Worm (Caenorhabditis elegans) whole organism, late embryonic: ENCODE measurements around the gene set-20.
A peak's percentile ranks its signal among the peaks of the same experiment; 100 is the strongest.

Experiments
- K09A11.1 ChIP-seq: sonication (generic microtip); optimal IDR thresholded peaks from 2 replicates; lab custom pipeline; 2017; ENCODE audit warnings: antibody characterized with exemption, mild to moderate bottlenecking, missing genetic modification characterization, missing compliant biosample characterization; ENCODE audit not compliant: insufficient read depth
- Y22D7AL.16 ChIP-seq: sonication (generic microtip); optimal IDR thresholded peaks from 2 replicates; lab custom pipeline; 2016; ENCODE audit warnings: missing genetic modification characterization, missing compliant biosample characterization
- ahr-1 ChIP-seq: sonication (generic microtip); optimal IDR thresholded peaks from 2 replicates; lab custom pipeline; 2016; ENCODE audit warnings: missing genetic modification characterization, missing compliant biosample characterization
- ceh-14 ChIP-seq: sonication (generic microtip); optimal IDR thresholded peaks from 2 replicates; lab custom pipeline; 2016; ENCODE audit warnings: missing genotype, missing genetic modification characterization, missing compliant biosample characterization
- ceh-18 ChIP-seq: sonication (generic microtip); optimal IDR thresholded peaks from 2 replicates; lab custom pipeline; 2016; ENCODE audit warnings: missing genetic modification characterization, missing compliant biosample characterization
- ceh-19 ChIP-seq: fragments of 200-800 bp; sonication (Bioruptor generic); optimal IDR thresholded peaks from 2 replicates; lab custom pipeline; 2018; ENCODE audit warnings: mild to moderate bottlenecking, missing genetic modification characterization, missing compliant biosample characterization
- ceh-24 ChIP-seq: sonication (generic microtip); optimal IDR thresholded peaks from 2 replicates; lab custom pipeline; 2016; ENCODE audit warnings: mild to moderate bottlenecking, missing genetic modification characterization, missing compliant biosample characterization
- ceh-45 ChIP-seq: fragments of 200-800 bp; sonication (Bioruptor generic); IDR thresholded peaks from 2 replicates; pipeline ENCODE4 v1.3.6; 2022; ENCODE audit warnings: missing genetic modification reagents, missing genetic modification characterization, missing compliant biosample characterization
- ceh-9 ChIP-seq: sonication (generic microtip); optimal IDR thresholded peaks from 2 replicates; lab custom pipeline; 2016; ENCODE audit warnings: mild to moderate bottlenecking, missing genetic modification characterization, inconsistent platforms, missing compliant biosample characterization
- dmd-4 ChIP-seq: sonication (generic microtip); optimal IDR thresholded peaks from 2 replicates; lab custom pipeline; 2016; ENCODE audit warnings: borderline replicate concordance, missing genetic modification characterization, missing compliant biosample characterization
- dve-1 ChIP-seq: sonication (generic microtip); optimal IDR thresholded peaks from 2 replicates; lab custom pipeline; 2017; ENCODE audit warnings: antibody characterized with exemption, mild to moderate bottlenecking, missing genetic modification characterization, missing compliant biosample characterization
- elt-2 ChIP-seq: sonication (generic microtip); optimal IDR thresholded peaks from 2 replicates; lab custom pipeline; 2016; ENCODE audit warnings: missing genetic modification reagents, missing genetic modification characterization, missing compliant biosample characterization
- elt-4 ChIP-seq: sonication (generic microtip); optimal IDR thresholded peaks from 2 replicates; lab custom pipeline; 2016; ENCODE audit warnings: missing genetic modification characterization, missing compliant biosample characterization
- ets-4 ChIP-seq: sonication (generic microtip); optimal IDR thresholded peaks from 2 replicates; lab custom pipeline; 2016; ENCODE audit warnings: missing genetic modification characterization, missing compliant biosample characterization
- fax-1 ChIP-seq: sonication (generic microtip); optimal IDR thresholded peaks from 2 replicates; lab custom pipeline; 2016; ENCODE audit warnings: missing genotype, missing genetic modification characterization, missing compliant biosample characterization
- fkh-10 ChIP-seq: fragments of 150-350 bp; optimal IDR thresholded peaks from 2 replicates; lab custom pipeline; 2014; ENCODE audit warnings: missing biosample characterization, missing genetic modification reagents, missing genetic modification characterization
- gmeb-2 ChIP-seq: sonication (generic microtip); optimal IDR thresholded peaks from 2 replicates; lab custom pipeline; 2016; ENCODE audit warnings: missing genetic modification characterization, inconsistent platforms, missing compliant biosample characterization
- hlh-15 ChIP-seq: sonication (generic microtip); optimal IDR thresholded peaks from 2 replicates; lab custom pipeline; 2016; ENCODE audit warnings: missing genetic modification characterization, missing compliant biosample characterization
- hlh-30 ChIP-seq: sonication (generic microtip); optimal IDR thresholded peaks from 2 replicates; lab custom pipeline; 2017; ENCODE audit warnings: antibody characterized with exemption, missing genetic modification characterization, missing compliant biosample characterization; ENCODE audit not compliant: insufficient read depth
- hlh-6 ChIP-seq: sonication (generic microtip); optimal IDR thresholded peaks from 2 replicates; lab custom pipeline; 2016; ENCODE audit warnings: missing genotype, missing genetic modification characterization, missing compliant biosample characterization
- lin-11 ChIP-seq: fragments of 200-800 bp; sonication (Bioruptor generic); optimal IDR thresholded peaks from 2 replicates; lab custom pipeline; 2018; ENCODE audit warnings: mild to moderate bottlenecking, missing genetic modification characterization, missing compliant biosample characterization
- mec-3 ChIP-seq: sonication (generic microtip); optimal IDR thresholded peaks from 2 replicates; lab custom pipeline; 2016; ENCODE audit warnings: borderline replicate concordance, missing genetic modification characterization, missing compliant biosample characterization
- nfya-1 ChIP-seq: sonication (generic microtip); optimal IDR thresholded peaks from 2 replicates; lab custom pipeline; 2017; ENCODE audit warnings: missing genetic modification characterization, mild to moderate bottlenecking, missing compliant biosample characterization, antibody characterized with exemption, moderate library complexity
- nhr-11 ChIP-seq: fragments of 150-350 bp; optimal IDR thresholded peaks from 2 replicates; lab custom pipeline; 2014; ENCODE audit warnings: missing biosample characterization, missing genetic modification characterization
- npax-4 ChIP-seq: sonication (generic microtip); optimal IDR thresholded peaks from 2 replicates; lab custom pipeline; 2016; ENCODE audit warnings: missing genetic modification characterization, missing compliant biosample characterization
- odd-2 ChIP-seq: sonication (generic microtip); optimal IDR thresholded peaks from 2 replicates; lab custom pipeline; 2017; ENCODE audit warnings: antibody characterized with exemption, mild to moderate bottlenecking, missing genetic modification characterization, missing compliant biosample characterization
- pha-2 ChIP-seq: sonication (generic microtip); optimal IDR thresholded peaks from 2 replicates; lab custom pipeline; 2017; ENCODE audit warnings: mild to moderate bottlenecking, missing genetic modification characterization, missing compliant biosample characterization
- pha-4 ChIP-seq: fragments of 150-350 bp; optimal IDR thresholded peaks from 2 replicates; lab custom pipeline; 2018; ENCODE audit warnings: missing biosample characterization, missing genetic modification reagents, missing genetic modification characterization
- pros-1 ChIP-seq: fragments of 150-350 bp; optimal IDR thresholded peaks from 2 replicates; lab custom pipeline; 2014; ENCODE audit warnings: missing biosample characterization, missing genetic modification reagents, missing genetic modification characterization
- ref-2 ChIP-seq: sonication (generic microtip); optimal IDR thresholded peaks from 2 replicates; lab custom pipeline; 2016; ENCODE audit warnings: missing genetic modification characterization, missing compliant biosample characterization
- rnt-1 ChIP-seq: sonication (generic microtip); optimal IDR thresholded peaks from 2 replicates; lab custom pipeline; 2016; ENCODE audit warnings: missing genetic modification characterization, missing compliant biosample characterization
- sdc-2 ChIP-seq: sonication (generic microtip); optimal IDR thresholded peaks from 2 replicates; lab custom pipeline; 2016; ENCODE audit warnings: missing genotype, missing genetic modification characterization, missing compliant biosample characterization
- sox-2 ChIP-seq: fragments of 200-800 bp; sonication (Bioruptor generic); IDR thresholded peaks from 2 replicates; pipeline ENCODE4 v1.3.6; 2022; ENCODE audit warnings: missing genetic modification reagents, missing genetic modification characterization, missing compliant biosample characterization
- unc-3 ChIP-seq, 2 experiments: fragments of 200-800 bp in 1 of 2; sonication (Bioruptor generic) in 1 of 2; sonication (generic microtip) in 1 of 2; conservative IDR thresholded peaks in 1 of 2; optimal IDR thresholded peaks in 1 of 2; 2 replicates each; pipeline versions ENCODE4 v1.3.6 to Lab custom; 2016 to 2022; ENCODE audit warnings: missing compliant biosample characterization in 2 of 2, missing genetic modification characterization in 2 of 2, missing genetic modification reagents in 1 of 2
- unc-42 ChIP-seq: sonication (generic microtip); optimal IDR thresholded peaks from 2 replicates; lab custom pipeline; 2016; ENCODE audit warnings: missing genotype, missing genetic modification characterization, missing compliant biosample characterization
- unc-55 ChIP-seq: sonication (generic microtip); optimal IDR thresholded peaks from 2 replicates; lab custom pipeline; 2017; ENCODE audit warnings: missing biosample characterization, missing genetic modification reagents, missing genetic modification characterization
- unc-86 ChIP-seq: sonication (generic microtip); optimal IDR thresholded peaks from 2 replicates; lab custom pipeline; 2016; ENCODE audit warnings: missing genetic modification characterization, missing compliant biosample characterization
- ztf-16 ChIP-seq: sonication (generic microtip); optimal IDR thresholded peaks from 2 replicates; lab custom pipeline; 2017; ENCODE audit warnings: missing genetic modification characterization, missing compliant biosample characterization

The set-20 gene

DNA sequence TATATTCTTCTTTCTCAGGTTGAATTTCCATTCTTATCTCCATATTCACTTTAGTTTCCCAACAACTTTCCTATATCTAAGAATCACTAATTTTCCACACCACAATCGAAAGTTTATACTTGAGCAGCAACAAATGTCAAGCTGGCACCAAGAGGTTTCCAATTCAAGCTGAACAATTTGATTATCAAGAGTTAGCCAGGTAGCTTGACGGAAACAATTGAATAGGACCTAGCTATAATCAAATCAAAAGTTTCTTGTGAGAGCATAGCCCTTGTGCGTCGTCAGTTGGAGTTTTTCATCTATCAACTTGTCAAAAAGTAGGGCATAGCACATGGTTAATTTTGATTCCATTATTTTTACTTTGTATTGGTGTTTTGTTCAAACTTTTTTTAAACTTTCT lies 30.4 kb downstream of the set-20 start:
- no peak for TF ChIP-seq pha-2 (tag; lab: Kevin White, UChicago)
- TF ChIP-seq unc-42 (tag; lab: Kevin White, UChicago), result peak; percentile 2
- no peak for TF ChIP-seq ceh-18 (tag; lab: Kevin White, UChicago)
- TF ChIP-seq dve-1 (tag; lab: Kevin White, UChicago), result no peak

- no peak for TF ChIP-seq ceh-45 (GFP tag; lab: Robert Waterston, UW)
- TF ChIP-seq ceh-9, result no peak
- TF ChIP-seq odd-2, result no peak
- no peak for TF ChIP-seq ceh-18 (tag; lab: Kevin White, UChicago)
- no peak for TF ChIP-seq unc-55 (GFP tag; lab: Kevin White, UChicago)
- TF ChIP-seq pha-2 (tag; lab: Kevin White, UChicago), result no peak
Observed at ce11 chrX:5653813-5654212, 32.1 kb downstream of the set-20 start, which contains the start of gene T22B7.7. T22B7.7 (minus strand) TSS chrX:5654074.

DNA sequence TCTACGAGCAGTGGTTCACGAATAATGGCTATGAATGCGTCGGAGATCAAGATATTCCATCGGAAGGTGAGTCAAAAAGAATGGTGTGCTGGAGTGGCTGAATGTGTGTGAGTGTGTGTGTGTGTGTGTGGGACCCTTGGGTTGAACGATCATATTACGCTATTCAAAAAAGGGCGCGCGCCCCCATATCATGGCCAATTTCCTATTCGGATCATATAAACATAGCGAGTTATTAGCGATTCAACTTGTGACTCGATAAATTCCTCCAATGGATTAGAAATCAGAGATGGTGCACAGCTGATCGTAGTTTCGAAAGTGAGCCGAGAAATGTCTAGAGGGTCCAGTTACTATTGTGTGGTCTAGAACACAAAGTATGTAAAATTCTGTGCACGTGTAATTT lies 38.1 kb downstream of the set-20 start, which contains the start of gene srv-7:
Gene srv-7 (minus strand): TSS at position 101 of the 400 bp plus-strand sequence.
- TF ChIP-seq ceh-9 (no peak), unc-86 (tag; lab: Kevin White, UChicago) (no peak), fkh-10 (GFP tag; lab: Kevin White, UChicago) (no peak), rnt-1 (no peak), unc-55 (GFP tag; lab: Kevin White, UChicago) (no peak), ref-2 (tag; lab: Kevin White, UChicago) (no peak), ets-4 (tag; lab: Kevin White, UChicago) (no peak), hlh-30 (tag; lab: Kevin White, UChicago) (no peak), pha-2 (tag; lab: Kevin White, UChicago) (no peak), lin-11 (tag; lab: Kevin White, UChicago) (no peak), nhr-11 (tag; lab: Kevin White, UChicago) (no peak), hlh-15 (tag; lab: Kevin White, UChicago) (no peak), odd-2 (no peak), dmd-4 (tag; lab: Kevin White, UChicago) (no peak), npax-4 (tag; lab: Kevin White, UChicago) (no peak), Y22D7AL.16 (no peak), pros-1 (tag; lab: Kevin White, UChicago) (no peak), K09A11.1 (no peak), nfya-1 (tag; lab: Kevin White, UChicago) (no peak), fax-1 (tag; lab: Kevin White, UChicago) (no peak)

ce11 chrX:5646951-5647423 lies 39.0 kb downstream of the set-20 start, which contains the start of gene T22B7.3:
T22B7.3 (plus strand) TSS chrX:5647373.
- TF ChIP-seq sdc-2 (tag; lab: Kevin White, UChicago) (no peak), nfya-1 (tag; lab: Kevin White, UChicago) (no peak), lin-11 (tag; lab: Kevin White, UChicago) (no peak), hlh-6 (no peak)
- TF ChIP-seq, all 69 proteins: peak for 0

- TF ChIP-seq elt-2 (tag; lab: Kevin White, UChicago), result peak; percentile 15
- TF ChIP-seq ceh-19 (GFP tag; lab: Kevin White, UChicago), result no peak
Observed at ce11 chrX:5645606-5646005, 40.4 kb downstream of the set-20 start.

- TF ChIP-seq ceh-14 (tag; lab: Kevin White, UChicago), result no peak
- no peak for TF ChIP-seq sox-2 (GFP tag; lab: Robert Waterston, UW)
- no peak for TF ChIP-seq gmeb-2 (tag; lab: Kevin White, UChicago)
- no peak for TF ChIP-seq rnt-1
- TF ChIP-seq ahr-1, result no peak
- TF ChIP-seq pha-4 (tag; lab: Kevin White, UChicago), result no peak
- no peak for TF ChIP-seq elt-4 (tag; lab: Kevin White, UChicago)
- TF ChIP-seq hlh-6, result no peak
- no peak for TF ChIP-seq mec-3 (tag; lab: Kevin White, UChicago)
- no peak for TF ChIP-seq ztf-16 (tag; lab: Kevin White, UChicago)
- TF ChIP-seq unc-3 (GFP tag; conservative IDR thresholded peaks at IDR 0.05; lab: Robert Waterston, UW), result no peak
- no peak for TF ChIP-seq unc-3 (tag; optimal IDR thresholded peaks at IDR 0.05; lab: Kevin White, UChicago)
- no peak for TF ChIP-seq unc-86 (tag; lab: Kevin White, UChicago)
- TF ChIP-seq ceh-9, result no peak
- TF ChIP-seq hlh-30 (tag; lab: Kevin White, UChicago), result no peak
- TF ChIP-seq nhr-11 (tag; lab: Kevin White, UChicago), result no peak
- no peak for TF ChIP-seq ceh-24 (tag; lab: Kevin White, UChicago)
Observed at ce11 chrX:5644112-5644511, 41.8 kb downstream of the set-20 start.
